Fruit fly (Drosophila melanogaster) whole organism, embryonic: Measurements from ENCODE around the gene ClC-a.

Source experiments
- Antp ChIP-seq: fragments of 200-800 bp; sonication (Bioruptor generic); optimal IDR thresholded peaks from 3 replicates; lab custom pipeline; 2016; ENCODE audit warnings: missing biosample characterization, missing genetic modification characterization
- Bgb ChIP-seq: fragments of 200-800 bp; sonication (Bioruptor generic); IDR thresholded peaks from 2 replicates; pipeline ENCODE4 v1.3.6; 2022; ENCODE audit warnings: missing biosample characterization, missing genetic modification characterization; ENCODE audit not compliant: partially characterized antibody
- CG10147 ChIP-seq: fragments of 200-800 bp; sonication (Bioruptor generic); optimal IDR thresholded peaks from 2 replicates; lab custom pipeline; 2019; ENCODE audit warnings: missing biosample characterization, mild to moderate bottlenecking, missing genetic modification characterization, moderate library complexity
- CG12219 ChIP-seq: fragments of 200-800 bp; sonication (Bioruptor generic); optimal IDR thresholded peaks from 3 replicates; lab custom pipeline; 2018; ENCODE audit warnings: missing biosample characterization, mild to moderate bottlenecking, missing genetic modification characterization
- CG12236 ChIP-seq: fragments of 200-800 bp; sonication (Bioruptor generic); optimal IDR thresholded peaks from 2 replicates; lab custom pipeline; 2016; ENCODE audit warnings: missing biosample characterization, missing genetic modification characterization
- CG14014 ChIP-seq: fragments of 200-800 bp; sonication (Bioruptor generic); IDR thresholded peaks from 2 replicates; pipeline ENCODE4 v1.3.6; 2022; ENCODE audit warnings: missing biosample characterization, missing genetic modification characterization
- CG15011 ChIP-seq: fragments of 200-800 bp; sonication (Bioruptor generic); optimal IDR thresholded peaks from 3 replicates; lab custom pipeline; 2018; ENCODE audit warnings: missing biosample characterization, mild to moderate bottlenecking, missing genetic modification characterization
- CG17359 ChIP-seq: fragments of 200-800 bp; sonication (Bioruptor generic); optimal IDR thresholded peaks from 3 replicates; lab custom pipeline; 2018; ENCODE audit warnings: missing biosample characterization, mild to moderate bottlenecking, missing genetic modification characterization, moderate library complexity
- CG30403 ChIP-seq: fragments of 200-800 bp; sonication (Bioruptor generic); optimal IDR thresholded peaks from 3 replicates; lab custom pipeline; 2016; ENCODE audit warnings: missing biosample characterization, missing genetic modification characterization
- CG31365 ChIP-seq: fragments of 200-800 bp; sonication (Bioruptor generic); optimal IDR thresholded peaks from 2 replicates; lab custom pipeline; 2018; ENCODE audit warnings: missing biosample characterization, mild to moderate bottlenecking, missing genetic modification characterization
- CG31441 ChIP-seq: fragments of 200-800 bp; sonication (Bioruptor generic); IDR thresholded peaks from 2 replicates; pipeline ENCODE4 v1.3.6; 2022; ENCODE audit warnings: missing biosample characterization, missing genetic modification characterization
- CG3838 ChIP-seq: fragments of 200-800 bp; sonication (Bioruptor generic); optimal IDR thresholded peaks from 3 replicates; lab custom pipeline; 2016; ENCODE audit warnings: missing biosample characterization, missing genetic modification characterization
- CG3995 ChIP-seq: fragments of 200-800 bp; sonication (Bioruptor generic); optimal IDR thresholded peaks from 3 replicates; lab custom pipeline; 2016; ENCODE audit warnings: missing biosample characterization, missing genetic modification characterization
- CG4282 ChIP-seq: fragments of 200-800 bp; sonication (Bioruptor generic); optimal IDR thresholded peaks from 2 replicates; lab custom pipeline; 2016; ENCODE audit warnings: missing biosample characterization, missing genetic modification characterization
- CG4404 ChIP-seq: fragments of 200-800 bp; sonication (Bioruptor generic); IDR thresholded peaks from 2 replicates; pipeline ENCODE4 v1.3.6; 2022; ENCODE audit warnings: missing biosample characterization, missing genetic modification characterization
- CG4617 ChIP-seq: fragments of 200-800 bp; sonication (Bioruptor generic); optimal IDR thresholded peaks from 3 replicates; lab custom pipeline; 2016; ENCODE audit warnings: missing biosample characterization, missing genetic modification characterization, borderline replicate concordance
- CG6689 ChIP-seq: fragments of 200-800 bp; sonication (Bioruptor generic); IDR thresholded peaks from 2 replicates; pipeline ENCODE4 v1.3.6; 2022; ENCODE audit warnings: missing biosample characterization, missing genetic modification characterization
- CG8388 ChIP-seq: fragments of 200-800 bp; sonication (Bioruptor generic); optimal IDR thresholded peaks from 2 replicates; lab custom pipeline; 2019; ENCODE audit warnings: missing biosample characterization, mild to moderate bottlenecking, missing genetic modification characterization, moderate library complexity
- CG8765 ChIP-seq: fragments of 200-800 bp; sonication (Bioruptor generic); IDR thresholded peaks from 2 replicates; pipeline ENCODE4 v1.3.6; 2022; ENCODE audit warnings: missing biosample characterization, missing genetic modification characterization
- CG9215 ChIP-seq: fragments of 200-800 bp; sonication (Bioruptor generic); IDR thresholded peaks from 2 replicates; pipeline ENCODE4 v1.3.6; 2022; ENCODE audit warnings: missing biosample characterization, missing genetic modification characterization
- Dip2 ChIP-seq: fragments of 200-800 bp; sonication (Bioruptor generic); IDR thresholded peaks from 2 replicates; pipeline ENCODE4 v1.3.6; 2022; ENCODE audit warnings: missing biosample characterization, missing genetic modification characterization
- Doc2 ChIP-seq: fragments of 200-800 bp; sonication (Bioruptor generic); IDR thresholded peaks from 2 replicates; pipeline ENCODE4 v1.3.6; 2022; ENCODE audit warnings: missing biosample characterization, missing genetic modification characterization
- Doc3 ChIP-seq: fragments of 200-800 bp; sonication (Bioruptor generic); IDR thresholded peaks from 3 replicates; pipeline ENCODE4 v1.3.6; 2022; ENCODE audit warnings: missing biosample characterization, missing genetic modification characterization; ENCODE audit not compliant: partially characterized antibody
- E2f1 ChIP-seq: fragments of 200-800 bp; sonication (Bioruptor generic); IDR thresholded peaks from 2 replicates; pipeline ENCODE4 v1.3.6; 2022; ENCODE audit warnings: missing biosample characterization, missing genetic modification characterization
- Lhr ChIP-seq: fragments of 200-800 bp; sonication (Bioruptor generic); optimal IDR thresholded peaks from 3 replicates; lab custom pipeline; 2017; ENCODE audit warnings: mild to moderate bottlenecking, missing biosample characterization, missing genetic modification reagents, missing genetic modification characterization
- MTF-1 ChIP-seq: fragments of 200-800 bp; sonication (Bioruptor generic); optimal IDR thresholded peaks from 2 replicates; lab custom pipeline; 2018; ENCODE audit warnings: missing biosample characterization, mild to moderate bottlenecking, missing genetic modification characterization, borderline replicate concordance
- Neu2 ChIP-seq: fragments of 200-800 bp; sonication (Bioruptor generic); optimal IDR thresholded peaks from 3 replicates; lab custom pipeline; 2016; ENCODE audit warnings: missing biosample characterization, missing genetic modification characterization, borderline replicate concordance
- Opbp ChIP-seq: fragments of 200-800 bp; sonication (Bioruptor generic); IDR thresholded peaks from 3 replicates; pipeline ENCODE4 v1.3.6; 2022; ENCODE audit warnings: missing biosample characterization, missing genetic modification characterization; ENCODE audit not compliant: partially characterized antibody
- Pdp1 ChIP-seq, 2 experiments: fragments of 200-800 bp; sonication (Bioruptor generic); optimal IDR thresholded peaks; 3 replicates each; lab custom pipeline; 2016; ENCODE audit warnings: missing biosample characterization in 2 of 2, missing genetic modification characterization in 2 of 2, mild to moderate bottlenecking in 1 of 2, moderate library complexity in 1 of 2
- Trl ChIP-seq, 3 experiments: fragments of >200 bp in 2 of 3; fragments of 200-800 bp in 1 of 3; sonication (Bioruptor generic) in 1 of 3; optimal IDR thresholded peaks; 2 replicates in 1 of 3; 3 replicates in 2 of 3; lab custom pipeline; 2016 to 2017; ENCODE audit warnings: missing biosample characterization in 1 of 3, missing genetic modification characterization in 1 of 3
- abd-A ChIP-seq: fragments of 200-800 bp; sonication (Bioruptor generic); optimal IDR thresholded peaks from 3 replicates; lab custom pipeline; 2019; ENCODE audit warnings: missing biosample characterization, mild to moderate bottlenecking, missing genetic modification characterization, moderate library complexity
- ara ChIP-seq: fragments of 200-800 bp; sonication (Bioruptor generic); IDR thresholded peaks from 2 replicates; pipeline ENCODE4 v1.3.6; 2022; ENCODE audit warnings: missing biosample characterization, missing genetic modification characterization
- bsh ChIP-seq, 2 experiments: fragments of 200-800 bp; sonication (Bioruptor generic); optimal IDR thresholded peaks; 2 replicates each; lab custom pipeline; 2017 to 2018; ENCODE audit warnings: mild to moderate bottlenecking in 2 of 2, missing biosample characterization in 2 of 2, missing genetic modification characterization in 2 of 2, moderate library complexity in 1 of 2
- btn ChIP-seq: fragments of 200-800 bp; sonication (Bioruptor generic); optimal IDR thresholded peaks from 2 replicates; lab custom pipeline; 2016; ENCODE audit warnings: missing biosample characterization, missing genetic modification characterization
- cwo ChIP-seq: fragments of 200-800 bp; sonication (Bioruptor generic); optimal IDR thresholded peaks from 3 replicates; lab custom pipeline; 2017; ENCODE audit warnings: missing biosample characterization, missing genetic modification characterization, mild to moderate bottlenecking, moderate library complexity, missing genetic modification reagents
- dm ChIP-seq: fragments of 200-800 bp; sonication (Bioruptor generic); optimal IDR thresholded peaks from 3 replicates; lab custom pipeline; 2016; ENCODE audit warnings: missing biosample characterization, missing genetic modification characterization
- dpn ChIP-seq, 2 experiments: fragments of 200-800 bp; sonication (Bioruptor generic); optimal IDR thresholded peaks; 3 replicates each; lab custom pipeline; 2016; ENCODE audit warnings: missing biosample characterization in 2 of 2, missing genetic modification characterization in 2 of 2
- gce ChIP-seq: fragments of 200-800 bp; sonication (Bioruptor generic); IDR thresholded peaks from 3 replicates; pipeline ENCODE4 v1.3.6; 2022; ENCODE audit warnings: missing biosample characterization, missing genetic modification characterization
- ind ChIP-seq: fragments of 200-800 bp; sonication (Bioruptor generic); optimal IDR thresholded peaks from 3 replicates; lab custom pipeline; 2016; ENCODE audit warnings: missing biosample characterization, missing genetic modification characterization
- jing ChIP-seq: fragments of 200-800 bp; sonication (Bioruptor generic); optimal IDR thresholded peaks from 2 replicates; lab custom pipeline; 2018; ENCODE audit warnings: missing biosample characterization, mild to moderate bottlenecking, missing genetic modification characterization
- jumu ChIP-seq: fragments of 200-800 bp; sonication (Bioruptor generic); optimal IDR thresholded peaks from 3 replicates; lab custom pipeline; 2016; ENCODE audit warnings: missing biosample characterization, missing genetic modification characterization
- klu ChIP-seq: fragments of 200-800 bp; sonication (Bioruptor generic); IDR thresholded peaks from 2 replicates; pipeline ENCODE4 v1.3.6; 2022; ENCODE audit warnings: missing biosample characterization, missing genetic modification characterization
- nom ChIP-seq: fragments of 200-800 bp; sonication (Bioruptor generic); optimal IDR thresholded peaks from 2 replicates; lab custom pipeline; 2017; ENCODE audit warnings: missing biosample characterization, missing genetic modification characterization, mild to moderate bottlenecking, moderate library complexity, missing genetic modification reagents
- odd ChIP-seq: fragments of 200-800 bp; sonication (Bioruptor generic); optimal IDR thresholded peaks from 2 replicates; lab custom pipeline; 2017; ENCODE audit warnings: missing biosample characterization, mild to moderate bottlenecking, missing genetic modification characterization
- pita ChIP-seq: fragments of 200-800 bp; sonication (Bioruptor generic); optimal IDR thresholded peaks from 2 replicates; lab custom pipeline; 2017; ENCODE audit warnings: missing biosample characterization, mild to moderate bottlenecking, missing genetic modification characterization
- row ChIP-seq: fragments of 200-800 bp; sonication (Bioruptor generic); IDR thresholded peaks from 3 replicates; pipeline ENCODE4 v1.3.6; 2022; ENCODE audit warnings: missing biosample characterization, missing genetic modification characterization
- slp2 ChIP-seq: fragments of 200-800 bp; sonication (Bioruptor generic); optimal IDR thresholded peaks from 2 replicates; lab custom pipeline; 2016; ENCODE audit warnings: missing biosample characterization, missing genetic modification characterization
- twi ChIP-seq: fragments of 200-800 bp; optimal IDR thresholded peaks from 2 replicates; lab custom pipeline; 2019; ENCODE audit warnings: missing biosample characterization, mild to moderate bottlenecking, missing genetic modification characterization, moderate library complexity
- zf30C ChIP-seq: fragments of 200-800 bp; sonication (Bioruptor generic); optimal IDR thresholded peaks from 3 replicates; lab custom pipeline; 2018; ENCODE audit warnings: missing biosample characterization, mild to moderate bottlenecking, missing genetic modification characterization

ClC-a gene

DNA sequence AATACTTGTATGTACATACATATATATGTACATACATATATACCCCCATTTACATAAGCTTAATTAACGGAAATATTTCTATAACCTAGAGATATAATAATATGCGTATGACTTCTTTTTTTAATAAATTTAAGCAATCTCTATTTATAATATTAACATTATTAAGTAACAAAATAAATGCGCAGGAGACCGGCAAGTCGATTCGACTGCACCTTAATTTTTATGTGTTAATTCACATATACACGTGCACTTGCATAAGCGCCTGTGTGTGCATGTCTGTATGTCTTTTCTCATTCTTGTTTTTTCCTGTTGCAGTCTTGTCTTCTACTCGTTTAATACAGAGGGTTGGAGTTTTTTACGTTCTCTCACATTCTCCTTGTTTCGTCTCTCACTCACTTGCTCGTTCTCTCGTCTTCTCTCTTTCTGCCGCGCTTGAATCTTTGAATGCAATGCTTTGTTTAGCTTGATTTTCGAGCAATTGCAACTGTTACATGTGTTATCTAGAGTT, 32.8 kb downstream of the ClC-a start (continued):
- TF ChIP-seq CG12236 (GFP tag; lab: Kevin White, UChicago) (peak; percentile 3), gce (GFP tag; lab: Robert Waterston, UW) (peak; percentile 60; the same call in 2 of the 3 replicates), Doc3 (GFP tag; lab: Robert Waterston, UW) (no peak), Neu2 (no peak), nom (GFP tag; lab: Kevin White, UChicago) (peak; percentile 86), MTF-1 (peak; percentile 85), CG31365 (tag; lab: Kevin White, UChicago) (no peak), CG10147 (GFP tag; lab: Kevin White, UChicago) (peak; percentile 74), Dip2 (GFP tag; lab: Robert Waterston, UW) (no peak), pita (GFP tag; lab: Kevin White, UChicago) (no peak), Doc2 (GFP tag; lab: Robert Waterston, UW) (no peak), CG4617 (peak; percentile 78), CG12219 (GFP tag; lab: Kevin White, UChicago) (peak; percentile 81), CG8765 (GFP tag; lab: Robert Waterston, UW) (peak; percentile 75), zf30C (GFP tag; lab: Kevin White, UChicago) (no peak), ind (GFP tag; lab: Kevin White, UChicago) (peak; percentile 83), dm (GFP tag; lab: Kevin White, UChicago) (no peak), Opbp (GFP tag; lab: Robert Waterston, UW) (no peak), CG3838 (GFP tag; lab: Kevin White, UChicago) (peak; percentile 22), ara (GFP tag; lab: Robert Waterston, UW) (peak; percentile 97), row (peak; percentile 91), dpn (GFP tag; optimal IDR thresholded peaks at IDR 0.05; lab: Kevin White, UChicago) (peak; percentile 4 to 86), CG30403 (peak; percentile 93), Lhr (GFP tag; lab: Kevin White, UChicago) (peak; percentile 89), bsh (GFP tag; optimal IDR thresholded peaks at IDR 0.05; lab: Kevin White, UChicago) (peak; percentile 91 to 98), cwo (peak; percentile 62), CG9215 (GFP tag; lab: Robert Waterston, UW) (no peak), abd-A (tag; lab: Kevin White, UChicago) (no peak), E2f1 (peak; percentile 71), CG31441 (GFP tag; lab: Robert Waterston, UW) (peak; percentile 99), btn (GFP tag; lab: Kevin White, UChicago) (peak; percentile 22), klu (GFP tag; lab: Robert Waterston, UW) (peak; percentile 59; the same call in 1 of the 2 replicates), CG4282 (GFP tag; lab: Kevin White, UChicago) (no peak), Trl (optimal IDR thresholded peaks at IDR 0.05; lab: Kevin White, UChicago) (peak; percentile 37 to 82), Trl (GFP tag; optimal IDR thresholded peaks at IDR 0.05; lab: Kevin White, UChicago) (peak; percentile 8), jumu (GFP tag; lab: Kevin White, UChicago) (peak; percentile 21), Antp (GFP tag; lab: Kevin White, UChicago) (no peak), CG6689 (GFP tag; lab: Robert Waterston, UW) (peak; percentile 88), CG4404 (GFP tag; lab: Robert Waterston, UW) (peak; percentile 93), CG15011 (GFP tag; lab: Kevin White, UChicago) (peak; percentile 75), CG17359 (tag; lab: Kevin White, UChicago) (peak; percentile 95), Bgb (no peak), Pdp1 (GFP tag; optimal IDR thresholded peaks at IDR 0.05; lab: Kevin White, UChicago) (peak; percentile 28 to 76), slp2 (peak; percentile 44), CG14014 (GFP tag; lab: Robert Waterston, UW) (peak; percentile 36; the same call in 1 of the 2 replicates), CG3995 (GFP tag; lab: Kevin White, UChicago) (peak; percentile 11), odd (GFP tag; lab: Kevin White, UChicago) (peak; percentile 81), jing (GFP tag; lab: Kevin White, UChicago) (peak; percentile 81), twi (peak; percentile 91), CG8388 (peak; percentile 95)
